Worm (Caenorhabditis elegans) whole organism, young adult: ENCODE data around the gene cosa-1.
A peak's percentile ranks its signal among the peaks of the same experiment; 100 is the strongest.

ENCODE experiments used
- C17E4.6 ChIP-seq: fragments of 200-800 bp; sonication (Bioruptor generic); IDR thresholded peaks from 2 replicates; pipeline ENCODE4 v1.3.6; 2022; ENCODE audit warnings: missing genetic modification reagents, missing genetic modification characterization, missing compliant biosample characterization
- F37B4.10 ChIP-seq: fragments of 200-800 bp; sonication (Bioruptor generic); IDR thresholded peaks from 2 replicates; pipeline ENCODE4 v1.3.6; 2022; ENCODE audit warnings: missing genetic modification characterization, missing compliant biosample characterization
- ZK185.1 ChIP-seq: sonication (generic microtip); optimal IDR thresholded peaks from 2 replicates; lab custom pipeline; 2016; ENCODE audit warnings: mild to moderate bottlenecking, missing genetic modification characterization, missing compliant biosample characterization; ENCODE audit not compliant: poor library complexity, severe bottlenecking
- ama-1 ChIP-seq, 3 experiments: fragments of 150-350 bp in 1 of 3; sonication (generic microtip) in 2 of 3; optimal IDR thresholded peaks; 2 replicates each; lab custom pipeline; 2014 to 2018; ENCODE audit warnings: missing biosample characterization in 2 of 3, missing genetic modification characterization in 2 of 3, missing genetic modification reagents in 2 of 3
- lin-26 ChIP-seq: fragments of 200-800 bp; sonication (Bioruptor generic); IDR thresholded peaks from 2 replicates; pipeline ENCODE4 v1.3.6; 2022; ENCODE audit warnings: missing genetic modification reagents, missing genetic modification characterization, missing compliant biosample characterization
- nfya-1 ChIP-seq: sonication (generic microtip); optimal IDR thresholded peaks from 2 replicates; lab custom pipeline; 2017; ENCODE audit warnings: antibody characterized with exemption, missing compliant biosample characterization, missing genetic modification characterization, borderline replicate concordance; ENCODE audit not compliant: insufficient read depth
- rcor-1 ChIP-seq: fragments of 200-800 bp; sonication (Bioruptor generic); IDR thresholded peaks from 2 replicates; pipeline ENCODE4 v1.3.6; 2022; ENCODE audit warnings: missing genetic modification reagents, missing genetic modification characterization, missing compliant biosample characterization
- rec-8 ChIP-seq, 2 experiments: sonication (generic microtip); optimal IDR thresholded peaks; 2 replicates each; lab custom pipeline; 2016; ENCODE audit warnings: mild to moderate bottlenecking in 2 of 2, missing genetic modification characterization in 2 of 2, missing genetic modification reagents in 2 of 2, missing genotype in 2 of 2, missing biosample characterization in 1 of 2, missing compliant biosample characterization in 1 of 2, moderate library complexity in 1 of 2
- snpc-4 ChIP-seq, 5 experiments: fragments of 150-350 bp in 1 of 5; sonication (generic microtip) in 4 of 5; optimal IDR thresholded peaks; 2 replicates each; lab custom pipeline; 2014 to 2018; ENCODE audit warnings: missing genetic modification characterization in 5 of 5, missing biosample characterization in 3 of 5, antibody characterized with exemption in 2 of 5, mild to moderate bottlenecking in 2 of 5, missing compliant biosample characterization in 2 of 5, missing genotype in 2 of 5, moderate library complexity in 2 of 5, missing genetic modification reagents in 1 of 5
- sptf-2 ChIP-seq: fragments of 200-800 bp; sonication (Bioruptor generic); optimal IDR thresholded peaks from 2 replicates; lab custom pipeline; 2018; ENCODE audit warnings: mild to moderate bottlenecking, missing genetic modification characterization, missing compliant biosample characterization
- tbx-9 ChIP-seq: sonication (generic microtip); optimal IDR thresholded peaks from 2 replicates; lab custom pipeline; 2016; ENCODE audit warnings: borderline replicate concordance, missing genetic modification characterization, inconsistent platforms, missing compliant biosample characterization
- unc-62 ChIP-seq: fragments of 150-350 bp; optimal IDR thresholded peaks from 2 replicates; lab custom pipeline; 2014; ENCODE audit warnings: missing biosample characterization, missing genetic modification reagents, missing genetic modification characterization
- zfh-2 ChIP-seq: fragments of 200-800 bp; sonication (Bioruptor generic); conservative IDR thresholded peaks from 2 replicates; pipeline ENCODE4 v1.3.6; 2022; ENCODE audit warnings: missing genetic modification reagents, missing genetic modification characterization, missing compliant biosample characterization

DNA sequence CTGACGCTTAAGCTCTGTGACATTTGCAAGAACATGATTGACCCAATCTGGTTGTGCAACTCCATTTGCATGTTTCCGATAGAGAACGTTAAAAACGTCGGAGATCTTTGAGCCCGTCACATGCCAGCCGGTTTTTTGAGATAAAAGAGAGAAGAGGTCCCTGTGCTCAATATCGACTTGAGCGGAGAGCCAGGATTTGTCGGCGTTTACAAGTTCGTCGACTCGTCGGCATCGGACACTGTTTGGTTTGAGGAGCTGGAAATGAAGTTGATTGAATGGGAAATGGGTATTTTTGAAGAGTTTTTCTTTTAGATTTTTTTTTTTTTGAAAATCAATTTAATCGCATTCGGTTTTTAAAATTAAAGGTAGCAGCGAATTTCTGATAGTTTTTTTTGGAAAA is 32.2 kb downstream of the cosa-1 start:
- TF ChIP-seq ama-1 (optimal IDR thresholded peaks at IDR 0.05; lab: Kevin White, UChicago) (no peak), ama-1 (GFP tag; optimal IDR thresholded peaks at IDR 0.05; lab: Kevin White, UChicago) (no peak), rec-8 (tag; optimal IDR thresholded peaks at IDR 0.05; lab: Kevin White, UChicago) (no peak), tbx-9 (tag; lab: Kevin White, UChicago) (no peak), ZK185.1 (tag; lab: Kevin White, UChicago) (no peak), snpc-4 (GFP tag; optimal IDR thresholded peaks at IDR 0.05; lab: Kevin White, UChicago) (no peak), snpc-4 (tag; optimal IDR thresholded peaks at IDR 0.05; lab: Kevin White, UChicago) (no peak), zfh-2 (GFP tag; lab: Robert Waterston, UW) (no peak), nfya-1 (tag; lab: Kevin White, UChicago) (no peak), unc-62 (no peak), sptf-2 (GFP tag; lab: Kevin White, UChicago) (no peak), rcor-1 (GFP tag; lab: Robert Waterston, UW) (no peak), lin-26 (0 out of 2 replicates have a peak, but pooled peaks have one; percentile 29), C17E4.6 (no peak), F37B4.10 (GFP tag; lab: Robert Waterston, UW) (no peak)
